1 fruit fly cellular context compared by ENCODE assay signal in the genomic region with DNA sequence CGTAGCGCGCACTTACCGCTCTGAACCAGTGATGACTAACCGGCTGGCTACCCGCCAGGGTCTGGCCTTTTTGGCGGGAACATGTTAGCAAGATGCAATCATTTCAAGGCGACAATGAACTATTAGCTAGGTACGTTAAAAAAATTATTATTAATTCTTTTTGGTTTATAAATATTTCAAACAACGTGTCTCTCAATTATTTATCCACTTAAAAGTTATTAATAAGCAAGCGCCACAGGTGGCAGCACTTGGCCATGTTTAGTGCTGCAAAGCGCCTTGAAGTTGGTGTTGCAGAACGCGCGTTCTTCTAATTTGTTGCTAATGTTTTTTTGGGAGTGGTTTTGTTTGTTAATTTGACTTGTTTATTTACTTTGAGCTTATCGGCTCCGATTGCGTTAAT.
TF ChIP-seq lines count a peak whose summit lies in the region.

A gene (minus strand): TSS at position 39 of the 400 bp plus-strand sequence.
A gene (plus strand): TSS at position 66 of the 400 bp plus-strand sequence.

TF ChIP-seq in whole organism, embryonic, 481 proteins besides CTCF, POLR2A, EP300 and RAD21 (continued from another document):
- TF ChIP-seq CG15696 (tag; optimal IDR thresholded peaks at IDR 0.05; lab: Kevin White, UChicago) (peak; percentile 69), Atf6 (GFP tag; IDR thresholded peaks at IDR 0.05; lab: Robert Waterston, UW) (peak; percentile 53; the same call in 1 of the 2 replicates), Dbx (GFP tag; IDR thresholded peaks at IDR 0.05; lab: Robert Waterston, UW) (peak; percentile 87), CG7745 (tag; optimal IDR thresholded peaks at IDR 0.05; lab: Kevin White, UChicago) (no peak), pum (GFP tag; optimal IDR thresholded peaks at IDR 0.05; lab: Kevin White, UChicago) (peak; percentile 81), CG6175 (GFP tag; IDR thresholded peaks at IDR 0.05; lab: Robert Waterston, UW) (no peak), CG1602 (GFP tag; optimal IDR thresholded peaks at IDR 0.05; lab: Kevin White, UChicago) (peak; percentile 72), Bdp1 (GFP tag; optimal IDR thresholded peaks at IDR 0.05; lab: Kevin White, UChicago) (peak; percentile 79), twi (tag; optimal IDR thresholded peaks at IDR 0.05; lab: Kevin White, UChicago) (peak; percentile 67), ci (GFP tag; IDR thresholded peaks at IDR 0.05; lab: Robert Waterston, UW) (peak; percentile 60)
